Worm (Caenorhabditis elegans) whole organism, L4 larva: Measurements from ENCODE around the gene taf-11.3.

Source experiments
- F10B5.3 ChIP-seq: sonication (generic microtip); optimal IDR thresholded peaks from 2 replicates; lab custom pipeline; 2016; ENCODE audit warnings: mild to moderate bottlenecking, missing genetic modification characterization, missing compliant biosample characterization
- F37D6.2 ChIP-seq: sonication (generic microtip); optimal IDR thresholded peaks from 2 replicates; lab custom pipeline; 2016; ENCODE audit warnings: mild to moderate bottlenecking, missing genetic modification characterization, missing compliant biosample characterization
- Y5F2A.4 ChIP-seq: fragments of 200-800 bp; sonication (Bioruptor generic); optimal IDR thresholded peaks from 2 replicates; lab custom pipeline; 2018; ENCODE audit warnings: mild to moderate bottlenecking, missing genetic modification characterization, missing compliant biosample characterization
- ceh-28 ChIP-seq: fragments of 150-350 bp; optimal IDR thresholded peaks from 2 replicates; lab custom pipeline; 2014; ENCODE audit warnings: missing biosample characterization, missing genetic modification reagents, missing genetic modification characterization
- ceh-44 ChIP-seq: fragments of 200-800 bp; sonication (Bioruptor generic); IDR thresholded peaks from 2 replicates; pipeline ENCODE4 v1.3.6; 2022; ENCODE audit warnings: missing genetic modification reagents, missing genetic modification characterization, missing compliant biosample characterization
- ceh-62 ChIP-seq: sonication (generic microtip); optimal IDR thresholded peaks from 2 replicates; lab custom pipeline; 2017; ENCODE audit warnings: missing biosample characterization, missing genetic modification characterization
- ces-1 ChIP-seq: fragments of 150-350 bp; sonication (generic microtip); optimal IDR thresholded peaks from 4 replicates; lab custom pipeline; 2014; ENCODE audit warnings: missing biosample characterization, missing genetic modification reagents, missing genetic modification characterization
- daf-12 ChIP-seq: fragments of 150-350 bp; optimal IDR thresholded peaks from 2 replicates; lab custom pipeline; 2014; ENCODE audit warnings: missing biosample characterization, missing genetic modification reagents, missing genetic modification characterization
- daf-16 ChIP-seq, 3 experiments: sonication (generic microtip); optimal IDR thresholded peaks; 2 replicates each; lab custom pipeline; 2016 to 2017; ENCODE audit warnings: missing genetic modification characterization in 3 of 3, missing genetic modification reagents in 3 of 3, mild to moderate bottlenecking in 2 of 3, missing compliant biosample characterization in 2 of 3, missing biosample characterization in 1 of 3, moderate library complexity in 1 of 3
- dmd-6 ChIP-seq: fragments of 200-800 bp; sonication (Bioruptor generic); IDR thresholded peaks from 2 replicates; pipeline ENCODE4 v1.3.6; 2022; ENCODE audit warnings: missing genetic modification reagents, missing genetic modification characterization, missing compliant biosample characterization
- dve-1 ChIP-seq: sonication (generic microtip); optimal IDR thresholded peaks from 2 replicates; lab custom pipeline; 2017; ENCODE audit warnings: antibody characterized with exemption, mild to moderate bottlenecking, missing genetic modification characterization, missing compliant biosample characterization; ENCODE audit not compliant: insufficient read depth
- egl-43 ChIP-seq: fragments of 200-800 bp; sonication (Bioruptor generic); IDR thresholded peaks from 2 replicates; pipeline ENCODE4 v1.3.6; 2022; ENCODE audit warnings: missing genetic modification reagents, missing genetic modification characterization, missing compliant biosample characterization
- fos-1 ChIP-seq: fragments of 150-350 bp; optimal IDR thresholded peaks from 2 replicates; lab custom pipeline; 2014; ENCODE audit warnings: missing biosample characterization, missing genetic modification characterization
- gei-8 ChIP-seq: fragments of 200-800 bp; sonication (Bioruptor generic); optimal IDR thresholded peaks from 2 replicates; lab custom pipeline; 2018; ENCODE audit warnings: mild to moderate bottlenecking, missing genetic modification characterization, missing compliant biosample characterization
- hlh-11 ChIP-seq: fragments of 200-800 bp; sonication (Bioruptor generic); optimal IDR thresholded peaks from 2 replicates; lab custom pipeline; 2018; ENCODE audit warnings: mild to moderate bottlenecking, missing genetic modification characterization, missing compliant biosample characterization
- hlh-30 ChIP-seq: sonication (generic microtip); optimal IDR thresholded peaks from 2 replicates; lab custom pipeline; 2017; ENCODE audit warnings: antibody characterized with exemption, mild to moderate bottlenecking, missing genetic modification characterization, missing compliant biosample characterization; ENCODE audit not compliant: insufficient read depth
- lin-13 ChIP-seq: fragments of 150-350 bp; optimal IDR thresholded peaks from 2 replicates; lab custom pipeline; 2014; ENCODE audit warnings: missing biosample characterization, missing genetic modification reagents, missing genetic modification characterization
- lin-15B ChIP-seq: fragments of 150-350 bp; sonication (generic microtip); optimal IDR thresholded peaks from 3 replicates; lab custom pipeline; 2014; ENCODE audit warnings: missing biosample characterization, missing genetic modification characterization
- lin-29 ChIP-seq: fragments of 200-800 bp; sonication (Bioruptor generic); IDR thresholded peaks from 2 replicates; pipeline ENCODE4 v1.3.6; 2022; ENCODE audit warnings: missing genetic modification reagents, missing genetic modification characterization, missing compliant biosample characterization
- lsy-2 ChIP-seq, 2 experiments: fragments of 150-350 bp in 1 of 2; sonication (generic microtip) in 1 of 2; optimal IDR thresholded peaks; 2 replicates each; lab custom pipeline; 2014 to 2017; ENCODE audit warnings: missing biosample characterization in 2 of 2, missing genetic modification characterization in 2 of 2
- madf-9 ChIP-seq: fragments of 200-800 bp; sonication (Bioruptor generic); conservative IDR thresholded peaks from 2 replicates; pipeline ENCODE4 v1.3.6; 2022; ENCODE audit warnings: missing genetic modification reagents, missing genetic modification characterization, missing compliant biosample characterization
- mdl-1 ChIP-seq, 2 experiments: fragments of 150-350 bp in 1 of 2; sonication (generic microtip) in 1 of 2; optimal IDR thresholded peaks; 2 replicates each; lab custom pipeline; 2014 to 2017; ENCODE audit warnings: missing biosample characterization in 2 of 2, missing genetic modification characterization in 2 of 2
- mxl-2 ChIP-seq: fragments of 200-800 bp; sonication (Bioruptor generic); conservative IDR thresholded peaks from 2 replicates; pipeline ENCODE4 v1.3.6; 2022; ENCODE audit warnings: missing genetic modification reagents, missing genetic modification characterization, missing compliant biosample characterization
- mxl-3 ChIP-seq: fragments of 200-800 bp; sonication (Bioruptor generic); optimal IDR thresholded peaks from 2 replicates; lab custom pipeline; 2018; ENCODE audit warnings: mild to moderate bottlenecking, missing genetic modification characterization, missing compliant biosample characterization
- nhr-11 ChIP-seq: fragments of 150-350 bp; optimal IDR thresholded peaks from 2 replicates; lab custom pipeline; 2014; ENCODE audit warnings: missing biosample characterization, missing genetic modification characterization
- nhr-28 ChIP-seq: fragments of 150-350 bp; optimal IDR thresholded peaks from 2 replicates; lab custom pipeline; 2014; ENCODE audit warnings: missing biosample characterization, missing genetic modification characterization
- nhr-42 ChIP-seq: fragments of 200-800 bp; sonication (Bioruptor generic); IDR thresholded peaks from 2 replicates; pipeline ENCODE4 v1.3.6; 2022; ENCODE audit warnings: missing genetic modification characterization, missing compliant biosample characterization
- nhr-48 ChIP-seq: sonication (generic microtip); optimal IDR thresholded peaks from 2 replicates; lab custom pipeline; 2016; ENCODE audit warnings: mild to moderate bottlenecking, missing genetic modification characterization, missing compliant biosample characterization
- nhr-76 ChIP-seq: fragments of 150-350 bp; optimal IDR thresholded peaks from 2 replicates; lab custom pipeline; 2014; ENCODE audit warnings: missing biosample characterization, missing genetic modification characterization
- pqm-1 ChIP-seq: sonication (generic microtip); optimal IDR thresholded peaks from 2 replicates; lab custom pipeline; 2017; ENCODE audit warnings: missing biosample characterization, missing genetic modification characterization
- saeg-2 ChIP-seq: fragments of 200-800 bp; sonication (Bioruptor generic); IDR thresholded peaks from 2 replicates; pipeline ENCODE4 v1.3.6; 2022; ENCODE audit warnings: missing genetic modification reagents, missing genetic modification characterization, missing compliant biosample characterization
- skn-1 ChIP-seq: fragments of 150-350 bp; optimal IDR thresholded peaks from 2 replicates; lab custom pipeline; 2014; ENCODE audit warnings: missing biosample characterization, missing genetic modification characterization
- spr-1 ChIP-seq: sonication (generic microtip); optimal IDR thresholded peaks from 2 replicates; lab custom pipeline; 2016; ENCODE audit warnings: mild to moderate bottlenecking, missing genetic modification characterization, missing compliant biosample characterization
- unc-62 ChIP-seq, 3 experiments: fragments of 150-350 bp in 1 of 3; sonication (generic microtip); optimal IDR thresholded peaks in 2 of 3; peaks in 1 of 3; 1 replicate in 1 of 3; 2 replicates in 2 of 3; lab custom pipeline; 2014 to 2017; ENCODE audit warnings: missing biosample characterization in 3 of 3, missing genetic modification characterization in 3 of 3, missing genetic modification reagents in 3 of 3, missing genotype in 1 of 3
- vab-7 ChIP-seq: fragments of 200-800 bp; sonication (Bioruptor generic); IDR thresholded peaks from 2 replicates; pipeline ENCODE4 v1.3.6; 2022; ENCODE audit warnings: missing genetic modification reagents, missing genetic modification characterization, missing compliant biosample characterization
- ztf-7 ChIP-seq: fragments of 150-350 bp; optimal IDR thresholded peaks from 2 replicates; lab custom pipeline; 2014; ENCODE audit warnings: missing biosample characterization, missing genetic modification characterization

The taf-11.3 gene

ce11 chrIII:10488052-10488451 is 17.0 kb downstream of the taf-11.3 start, which contains the start of gene ptr-25:
Gene ptr-25, plus strand, starts transcription at chrIII:10488124.
- TF ChIP-seq vab-7 (GFP tag; lab: Robert Waterston, UW) (no peak), unc-62 (GFP tag; optimal IDR thresholded peaks at IDR 0.05 in 1 of 2; lab: Kevin White, UChicago) (peak in 1 of 2 experiments; percentile 94), unc-62 (tag; optimal IDR thresholded peaks at IDR 0.05; lab: Kevin White, UChicago) (no peak)

- TF ChIP-seq mxl-2 (no peak), mxl-3 (peak; percentile 45), nhr-28 (tag; lab: Kevin White, UChicago) (peak; percentile 34)
Observed at ce11 chrIII:10486455-10486854, 18.6 kb downstream of the taf-11.3 start.

- no peak for TF ChIP-seq fos-1 (tag; lab: Kevin White, UChicago)
- no peak for TF ChIP-seq daf-16 (GFP tag; optimal IDR thresholded peaks at IDR 0.05; lab: Kevin White, UChicago)
- TF ChIP-seq daf-16 (tag; optimal IDR thresholded peaks at IDR 0.05; lab: Kevin White, UChicago) = peak; percentile 18
Observed at ce11 chrIII:10481988-10482387, 23.1 kb downstream of the taf-11.3 start, which contains the start of gene D2045.8. Gene D2045.8, plus strand, starts transcription at chrIII:10482288.

DNA sequence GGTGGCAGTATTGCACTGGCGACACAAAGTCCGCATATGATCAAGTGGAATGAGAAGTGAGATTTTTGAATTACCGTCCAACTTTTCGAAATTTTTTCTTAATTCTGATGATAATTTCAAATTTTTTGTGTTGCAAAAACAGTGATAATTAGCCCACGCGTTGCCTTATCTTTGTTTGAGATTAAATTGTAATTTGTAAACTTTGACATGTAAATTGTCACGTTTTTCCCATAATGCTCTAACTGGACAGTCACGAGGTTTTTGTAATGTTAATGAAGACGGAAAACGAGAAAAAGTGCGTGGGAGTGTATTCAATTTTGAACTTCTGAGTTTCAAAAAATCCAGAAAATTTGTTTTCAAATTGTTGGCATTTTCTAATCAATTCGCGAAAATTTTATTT is 23.6 kb downstream of the taf-11.3 start:
- TF ChIP-seq pqm-1 (tag; lab: Kevin White, UChicago) (no peak), unc-62 (GFP tag; optimal IDR thresholded peaks at IDR 0.05 in 1 of 2; lab: Kevin White, UChicago) (peak in 1 of 2 experiments; percentile 93), unc-62 (tag; optimal IDR thresholded peaks at IDR 0.05; lab: Kevin White, UChicago) (no peak), dve-1 (tag; lab: Kevin White, UChicago) (peak; percentile 64), hlh-30 (tag; lab: Kevin White, UChicago) (peak; percentile 12), hlh-11 (tag; lab: Kevin White, UChicago) (peak; percentile 11), daf-16 (GFP tag; optimal IDR thresholded peaks at IDR 0.05; lab: Kevin White, UChicago) (no peak), daf-16 (tag; optimal IDR thresholded peaks at IDR 0.05; lab: Kevin White, UChicago) (peak; percentile 29), ceh-28 (tag; lab: Kevin White, UChicago) (no peak), dmd-6 (GFP tag; lab: Robert Waterston, UW) (0 out of 2 replicates have a peak, but pooled peaks have one; percentile 25)

ce11 chrIII:10479180-10479579 is 25.9 kb downstream of the taf-11.3 start, which contains the start of gene D2045.7:
Gene D2045.7, plus strand, starts transcription at chrIII:10479480.
- TF ChIP-seq F37D6.2 (tag; lab: Kevin White, UChicago) (no peak), nhr-48 (tag; lab: Kevin White, UChicago) (no peak), lin-13 (no peak), mdl-1 (tag; optimal IDR thresholded peaks at IDR 0.05; lab: Kevin White, UChicago) (no peak)
- TF ChIP-seq, all 104 proteins: peak for 0

DNA sequence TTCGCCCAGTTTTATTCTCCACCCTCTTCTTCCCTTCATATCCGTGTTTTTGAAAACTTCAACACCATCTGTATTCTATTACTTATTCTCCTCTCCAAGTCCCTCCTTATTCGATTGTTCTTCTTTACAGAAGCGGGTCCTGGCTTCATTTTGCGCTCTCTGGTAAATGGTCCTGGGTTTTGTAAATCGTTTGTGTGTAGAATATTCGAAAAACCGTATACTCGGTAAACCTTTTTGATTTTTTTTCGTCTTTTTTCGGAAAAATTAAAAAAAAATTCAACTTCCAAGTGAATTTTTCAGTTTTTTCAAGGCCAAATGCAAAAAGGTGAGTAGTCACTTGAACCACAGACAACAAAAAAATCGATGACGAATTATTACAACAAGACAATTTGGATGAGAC is 30.1 kb downstream of the taf-11.3 start, which contains the start of gene D2045.9:
Gene D2045.9 (plus strand): TSS at position 301 of the 400 bp plus-strand sequence.
- TF ChIP-seq daf-12 (tag; lab: Kevin White, UChicago) (no peak), nhr-11 (no peak), F10B5.3 (no peak), ceh-62 (no peak), ztf-7 (tag; lab: Kevin White, UChicago) (no peak), saeg-2 (GFP tag; lab: Robert Waterston, UW) (no peak), lin-15B (tag; lab: Kevin White, UChicago) (no peak)

DNA sequence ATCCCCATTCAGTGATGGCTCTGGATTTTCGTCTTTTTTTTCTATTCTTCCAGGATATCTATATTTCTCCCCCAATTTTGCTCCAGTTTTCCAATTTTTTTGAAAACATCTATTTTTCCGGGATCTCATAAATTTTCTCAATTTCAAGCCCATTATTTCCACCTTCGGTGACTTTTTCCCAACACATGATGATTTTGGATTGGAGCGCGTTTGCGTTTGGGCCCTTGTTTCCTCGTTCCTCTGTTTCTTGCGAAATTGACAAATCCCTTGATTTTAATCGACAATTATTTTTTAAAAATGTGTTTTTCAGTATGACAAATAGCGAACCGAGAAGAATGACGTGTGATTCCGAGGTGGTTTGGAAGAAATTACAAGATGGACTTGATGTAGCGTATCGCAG is 34.1 kb downstream of the taf-11.3 start, which contains the start of gene cul-1:
Gene cul-1 (plus strand): TSS at position 311 of the 400 bp plus-strand sequence.
- TF ChIP-seq egl-43 (no peak), F37D6.2 (tag; lab: Kevin White, UChicago) (no peak), spr-1 (tag; lab: Kevin White, UChicago) (no peak), lsy-2 (tag; optimal IDR thresholded peaks at IDR 0.05; lab: Kevin White, UChicago) (peak in 1 of 2 experiments; percentile 42), nhr-28 (tag; lab: Kevin White, UChicago) (peak; percentile 2), nhr-42 (GFP tag; lab: Robert Waterston, UW) (no peak), lin-29 (GFP tag; lab: Robert Waterston, UW) (no peak), hlh-30 (tag; lab: Kevin White, UChicago) (peak; percentile 72), lin-15B (tag; lab: Kevin White, UChicago) (no peak), mxl-2 (no peak), daf-16 (GFP tag; optimal IDR thresholded peaks at IDR 0.05; lab: Kevin White, UChicago) (no peak), daf-16 (tag; optimal IDR thresholded peaks at IDR 0.05; lab: Kevin White, UChicago) (peak; percentile 11), nhr-76 (no peak), ces-1 (GFP tag; lab: Kevin White, UChicago) (no peak), Y5F2A.4 (GFP tag; lab: Kevin White, UChicago) (no peak), skn-1 (tag; lab: Kevin White, UChicago) (no peak), dve-1 (tag; lab: Kevin White, UChicago) (peak; percentile 5), madf-9 (no peak), gei-8 (GFP tag; lab: Kevin White, UChicago) (no peak), ceh-44 (GFP tag; lab: Robert Waterston, UW) (no peak)
